Fruit fly (Drosophila melanogaster) whole organism, prepupa: ENCODE results near the gene Schip1.

Experiments
- Blimp-1 ChIP-seq: fragments of 200-800 bp; sonication (Bioruptor generic); optimal IDR thresholded peaks from 3 replicates; lab custom pipeline; 2017; ENCODE audit warnings: missing biosample characterization, missing genetic modification characterization, mild to moderate bottlenecking, moderate library complexity, missing genetic modification reagents
- CG10631 ChIP-seq: fragments of 200-800 bp; sonication (Bioruptor generic); optimal IDR thresholded peaks from 2 replicates; lab custom pipeline; 2016; ENCODE audit warnings: missing biosample characterization, missing genetic modification characterization
- CG10669 ChIP-seq: fragments of 200-800 bp; sonication (Bioruptor generic); optimal IDR thresholded peaks from 3 replicates; lab custom pipeline; 2018; ENCODE audit warnings: missing biosample characterization, mild to moderate bottlenecking, missing genetic modification characterization, moderate library complexity
- CG11762 ChIP-seq: fragments of 200-800 bp; sonication (Bioruptor generic); optimal IDR thresholded peaks from 3 replicates; lab custom pipeline; 2016; ENCODE audit warnings: missing biosample characterization, missing genetic modification characterization; ENCODE audit not compliant: insufficient read depth
- CG11902 ChIP-seq: fragments of 200-800 bp; sonication (Bioruptor generic); optimal IDR thresholded peaks from 3 replicates; lab custom pipeline; 2016; ENCODE audit warnings: missing biosample characterization, missing genetic modification characterization
- CG15336 ChIP-seq: fragments of 200-800 bp; sonication (Bioruptor generic); IDR thresholded peaks from 2 replicates; pipeline ENCODE4 v1.3.6; 2022; ENCODE audit warnings: missing biosample characterization, missing genetic modification characterization
- CG3032 ChIP-seq: fragments of 200-800 bp; optimal IDR thresholded peaks from 2 replicates; lab custom pipeline; 2019; ENCODE audit warnings: missing biosample characterization, mild to moderate bottlenecking, missing genetic modification characterization, moderate library complexity
- CG31627 ChIP-seq: fragments of 200-800 bp; sonication (Bioruptor generic); optimal IDR thresholded peaks from 3 replicates; lab custom pipeline; 2016; ENCODE audit warnings: missing biosample characterization, missing genetic modification characterization
- CG32006 ChIP-seq: fragments of 200-800 bp; sonication (Bioruptor generic); optimal IDR thresholded peaks from 3 replicates; lab custom pipeline; 2017; ENCODE audit warnings: missing biosample characterization, mild to moderate bottlenecking, missing genetic modification characterization
- CG3919 ChIP-seq: fragments of 200-800 bp; sonication (Bioruptor generic); optimal IDR thresholded peaks from 3 replicates; lab custom pipeline; 2016; ENCODE audit warnings: missing biosample characterization, missing genetic modification characterization
- CG4318 ChIP-seq: fragments of 200-800 bp; sonication (Bioruptor generic); optimal IDR thresholded peaks from 3 replicates; lab custom pipeline; 2017; ENCODE audit warnings: missing biosample characterization, mild to moderate bottlenecking, missing genetic modification characterization
- CG6163 ChIP-seq: fragments of 200-800 bp; sonication (Bioruptor generic); IDR thresholded peaks from 3 replicates; pipeline ENCODE4 v1.3.6; 2022; ENCODE audit warnings: missing biosample characterization, missing genetic modification characterization
- CG6276 ChIP-seq: fragments of 200-800 bp; sonication (Bioruptor generic); optimal IDR thresholded peaks from 2 replicates; lab custom pipeline; 2017; ENCODE audit warnings: missing biosample characterization, mild to moderate bottlenecking, missing genetic modification characterization
- CG7368 ChIP-seq: fragments of 200-800 bp; sonication (Bioruptor generic); optimal IDR thresholded peaks from 3 replicates; lab custom pipeline; 2016; ENCODE audit warnings: missing biosample characterization, missing genetic modification characterization
- CG8119 ChIP-seq: fragments of 200-800 bp; sonication (Bioruptor generic); IDR thresholded peaks from 3 replicates; pipeline ENCODE4 v1.3.6; 2022; ENCODE audit warnings: missing biosample characterization, missing genetic modification characterization
- CG8319 ChIP-seq: fragments of 200-800 bp; sonication (Bioruptor generic); optimal IDR thresholded peaks from 3 replicates; lab custom pipeline; 2016; ENCODE audit warnings: missing biosample characterization, missing genetic modification characterization
- CG9139 ChIP-seq: fragments of 200-800 bp; sonication (Bioruptor generic); optimal IDR thresholded peaks from 3 replicates; lab custom pipeline; 2017; ENCODE audit warnings: missing biosample characterization, mild to moderate bottlenecking, missing genetic modification characterization
- Eip75B ChIP-seq: fragments of 200-800 bp; sonication (Bioruptor generic); optimal IDR thresholded peaks from 3 replicates; lab custom pipeline; 2016; ENCODE audit warnings: missing biosample characterization, missing genetic modification characterization
- Eip78C ChIP-seq: fragments of 200-800 bp; sonication (Bioruptor generic); peaks from one replicate; lab custom pipeline; 2016; ENCODE audit warnings: missing biosample characterization, missing genetic modification characterization
- Eip93F ChIP-seq: fragments of 200-800 bp; sonication (Bioruptor generic); optimal IDR thresholded peaks from 2 replicates; lab custom pipeline; 2016; ENCODE audit warnings: missing biosample characterization, mild to moderate bottlenecking, missing genetic modification characterization
- Ets21C ChIP-seq: fragments of 200-800 bp; sonication (Bioruptor generic); optimal IDR thresholded peaks from 3 replicates; lab custom pipeline; 2016; ENCODE audit warnings: missing biosample characterization, missing genetic modification characterization
- Ets96B ChIP-seq: fragments of 200-800 bp; optimal IDR thresholded peaks from 2 replicates; lab custom pipeline; 2019; ENCODE audit warnings: missing biosample characterization, mild to moderate bottlenecking, missing genetic modification characterization, moderate library complexity
- Hr4 ChIP-seq: fragments of 200-800 bp; sonication (Bioruptor generic); optimal IDR thresholded peaks from 3 replicates; lab custom pipeline; 2016; ENCODE audit warnings: missing biosample characterization, missing genetic modification characterization
- Lpt ChIP-seq: fragments of 200-800 bp; sonication (Bioruptor generic); optimal IDR thresholded peaks from 3 replicates; lab custom pipeline; 2016; ENCODE audit warnings: missing biosample characterization, missing genetic modification characterization
- OdsH ChIP-seq: fragments of 200-800 bp; sonication (Bioruptor generic); optimal IDR thresholded peaks from 3 replicates; lab custom pipeline; 2016; ENCODE audit warnings: missing biosample characterization, missing genetic modification characterization
- Sox14 ChIP-seq: fragments of 200-800 bp; sonication (Bioruptor generic); optimal IDR thresholded peaks from 3 replicates; lab custom pipeline; 2016; ENCODE audit warnings: missing biosample characterization, missing genetic modification characterization
- acj6 ChIP-seq: fragments of 200-800 bp; sonication (Bioruptor generic); optimal IDR thresholded peaks from 3 replicates; lab custom pipeline; 2016; ENCODE audit warnings: missing biosample characterization, missing genetic modification characterization
- dsx ChIP-seq: fragments of 200-800 bp; optimal IDR thresholded peaks from 3 replicates; lab custom pipeline; 2019; ENCODE audit warnings: missing biosample characterization, mild to moderate bottlenecking, missing genetic modification characterization, moderate library complexity; ENCODE audit not compliant: poor library complexity, severe bottlenecking
- eg ChIP-seq: fragments of 200-800 bp; sonication (Bioruptor generic); IDR thresholded peaks from 3 replicates; pipeline ENCODE4 v1.3.6; 2022; ENCODE audit warnings: missing biosample characterization, missing genetic modification characterization
- esn ChIP-seq: fragments of 200-800 bp; sonication (Bioruptor generic); optimal IDR thresholded peaks from 2 replicates; lab custom pipeline; 2016; ENCODE audit warnings: missing biosample characterization, mild to moderate bottlenecking, missing genetic modification characterization, moderate library complexity
- fd59A ChIP-seq: fragments of 200-800 bp; sonication (Bioruptor generic); optimal IDR thresholded peaks from 2 replicates; lab custom pipeline; 2017; ENCODE audit warnings: missing biosample characterization, mild to moderate bottlenecking, missing genetic modification characterization, missing genetic modification reagents
- fd85E ChIP-seq: fragments of 200-800 bp; sonication (Bioruptor generic); optimal IDR thresholded peaks from 3 replicates; lab custom pipeline; 2016; ENCODE audit warnings: missing biosample characterization, missing genetic modification characterization
- fkh ChIP-seq: fragments of 200-800 bp; sonication (Bioruptor generic); optimal IDR thresholded peaks from 3 replicates; lab custom pipeline; 2017; ENCODE audit warnings: missing biosample characterization, mild to moderate bottlenecking, missing genetic modification characterization, moderate library complexity
- lz ChIP-seq: fragments of 200-800 bp; sonication (Bioruptor generic); optimal IDR thresholded peaks from 3 replicates; lab custom pipeline; 2016; ENCODE audit warnings: missing biosample characterization, missing genetic modification characterization
- net ChIP-seq: fragments of 200-800 bp; sonication (Bioruptor generic); optimal IDR thresholded peaks from 3 replicates; lab custom pipeline; 2016; ENCODE audit warnings: missing biosample characterization, missing genetic modification characterization
- spab ChIP-seq: fragments of 200-800 bp; sonication (Bioruptor generic); optimal IDR thresholded peaks from 2 replicates; lab custom pipeline; 2017; ENCODE audit warnings: missing biosample characterization, mild to moderate bottlenecking, missing genetic modification characterization, missing genetic modification reagents
- svp ChIP-seq: fragments of 200-800 bp; sonication (Bioruptor generic); peaks from one replicate; lab custom pipeline; 2016; ENCODE audit warnings: missing biosample characterization, missing genetic modification characterization
- vri ChIP-seq: fragments of 200-800 bp; sonication (Bioruptor generic); optimal IDR thresholded peaks from 3 replicates; lab custom pipeline; 2016; ENCODE audit warnings: missing biosample characterization, mild to moderate bottlenecking, missing genetic modification characterization

Gene Schip1

dm6 chr2L:10333091-10333991 lies 2.4 kb upstream of the Schip1 start, which contains the start of gene GATAd:
TSS of gene GATAd (plus strand) at chr2L:10333734.
- no peak for TF ChIP-seq eg (GFP tag; lab: Robert Waterston, UW)
- peak; percentile 21 for TF ChIP-seq esn
- TF ChIP-seq CG3032 (tag; lab: Kevin White, UChicago) = peak; percentile 1
- TF ChIP-seq CG31627 (GFP tag; lab: Kevin White, UChicago) = no peak
- peak; percentile 28 for TF ChIP-seq dsx (GFP tag; lab: Kevin White, UChicago)
- TF ChIP-seq Sox14 (GFP tag; lab: Kevin White, UChicago) = peak; percentile 20
- TF ChIP-seq Eip78C = peak; percentile 41
- TF ChIP-seq CG10631 (GFP tag; lab: Kevin White, UChicago) = no peak
- TF ChIP-seq CG11762 = no peak
- TF ChIP-seq OdsH (GFP tag; lab: Kevin White, UChicago) = no peak
- TF ChIP-seq CG9139 = no peak
- TF ChIP-seq Hr4 (GFP tag; lab: Kevin White, UChicago) = no peak
- TF ChIP-seq vri (GFP tag; lab: Kevin White, UChicago) = peak; percentile 16
- TF ChIP-seq fkh = no peak
- TF ChIP-seq spab = no peak

dm6 chr2L:10327790-10328189 lies 3.1 kb downstream of the Schip1 start, which contains the start of gene RnrL:
TSS of gene RnrL (minus strand) at chr2L:10327943.
- TF ChIP-seq dsx (GFP tag; lab: Kevin White, UChicago) = peak; percentile 7
- TF ChIP-seq CG7368 (GFP tag; lab: Kevin White, UChicago) = no peak

dm6 chr2L:10322773-10323487 lies 8.0 kb downstream of the Schip1 start, which contains the start of gene CG5381:
TSS of gene CG5381 (minus strand) at chr2L:10323102.
- TF ChIP-seq acj6 (GFP tag; lab: Kevin White, UChicago) (no peak), svp (GFP tag; lab: Kevin White, UChicago) (peak; percentile 93), vri (GFP tag; lab: Kevin White, UChicago) (peak; percentile 47)

dm6 chr2L:10322176-10322575 lies 8.7 kb downstream of the Schip1 start, which contains the start of gene CG4995:
TSS of gene CG4995 (plus strand) at chr2L:10322476.
- TF ChIP-seq CG6276 (GFP tag; lab: Kevin White, UChicago) (no peak), Eip78C (peak; percentile 61)
- TF ChIP-seq, all 60 proteins: peak for 1

dm6 chr2L:10321612-10322011 lies 9.3 kb downstream of the Schip1 start:
- TF ChIP-seq CG8119 (GFP tag; lab: Robert Waterston, UW) = no peak; the same call in 2 of the 3 replicates
- no peak for TF ChIP-seq svp (GFP tag; lab: Kevin White, UChicago)
- no peak for TF ChIP-seq Ets21C (GFP tag; lab: Kevin White, UChicago)
- TF ChIP-seq CG3919 (GFP tag; lab: Kevin White, UChicago) = no peak
- TF ChIP-seq eg (GFP tag; lab: Robert Waterston, UW) = no peak
- peak; percentile 33; the same call in 1 of the 2 replicates for TF ChIP-seq CG15336 (GFP tag; lab: Robert Waterston, UW)
- no peak for TF ChIP-seq CG32006 (GFP tag; lab: Kevin White, UChicago)
- no peak for TF ChIP-seq CG10631 (GFP tag; lab: Kevin White, UChicago)
- no peak for TF ChIP-seq net (GFP tag; lab: Kevin White, UChicago)
- no peak for TF ChIP-seq lz (GFP tag; lab: Kevin White, UChicago)
- no peak for TF ChIP-seq Ets96B
- peak; percentile 66 for TF ChIP-seq dsx (GFP tag; lab: Kevin White, UChicago)
- no peak for TF ChIP-seq Lpt
- no peak for TF ChIP-seq CG6163 (GFP tag; lab: Robert Waterston, UW)
- TF ChIP-seq CG4318 = no peak
- TF ChIP-seq fd85E (GFP tag; lab: Kevin White, UChicago) = no peak
- no peak for TF ChIP-seq Blimp-1
- no peak for TF ChIP-seq fd59A (GFP tag; lab: Kevin White, UChicago)
- no peak for TF ChIP-seq CG31627 (GFP tag; lab: Kevin White, UChicago)
- TF ChIP-seq acj6 (GFP tag; lab: Kevin White, UChicago) = no peak
- peak; percentile 69 for TF ChIP-seq Eip78C
- peak; percentile 15 for TF ChIP-seq vri (GFP tag; lab: Kevin White, UChicago)
- TF ChIP-seq CG11762 = no peak
- no peak for TF ChIP-seq CG10669 (GFP tag; lab: Kevin White, UChicago)
- TF ChIP-seq CG8319 (GFP tag; lab: Kevin White, UChicago) = no peak
- no peak for TF ChIP-seq CG9139
- no peak for TF ChIP-seq CG11902 (GFP tag; lab: Kevin White, UChicago)
- no peak for TF ChIP-seq Hr4 (GFP tag; lab: Kevin White, UChicago)
- TF ChIP-seq Eip75B (GFP tag; lab: Kevin White, UChicago) = no peak
- TF ChIP-seq spab = no peak
- TF ChIP-seq Eip93F (GFP tag; lab: Kevin White, UChicago) = peak; percentile 2
